Fruit fly (Drosophila melanogaster): ENCODE measurements around the gene CG9098.

CG9098 gene

dm6 chr2L:6047528-6048160, 35.5 kb upstream of the CG9098 start, which contains the start of gene IPIP (continued):
- TF ChIP-seq CG9876 (GFP tag; optimal IDR thresholded peaks at IDR 0.05), result no peak
- TF ChIP-seq zen (tag; optimal IDR thresholded peaks at IDR 0.05), result no peak
- no peak for TF ChIP-seq scrt (GFP tag; optimal IDR thresholded peaks at IDR 0.05)
- peak; percentile 51; the same call in 1 of the 3 replicates for TF ChIP-seq H15 (GFP tag; IDR thresholded peaks at IDR 0.05)
- TF ChIP-seq dm (GFP tag; optimal IDR thresholded peaks at IDR 0.05), result peak; percentile 40
- TF ChIP-seq Sox102F (GFP tag; optimal IDR thresholded peaks at IDR 0.05), result no peak
- no peak for TF ChIP-seq D19B (GFP tag; optimal IDR thresholded peaks at IDR 0.05)
- TF ChIP-seq Optix (GFP tag; IDR thresholded peaks at IDR 0.05), result no peak
- TF ChIP-seq pros (GFP tag; optimal IDR thresholded peaks at IDR 0.05), result no peak
- TF ChIP-seq lbe (GFP tag; optimal IDR thresholded peaks at IDR 0.05), result no peak
- no peak for TF ChIP-seq unpg (GFP tag; optimal IDR thresholded peaks at IDR 0.05)
- TF ChIP-seq PHDP (tag; optimal IDR thresholded peaks at IDR 0.05), result no peak
- TF ChIP-seq CG10431 (GFP tag; optimal IDR thresholded peaks at IDR 0.05), result peak; percentile 57
- TF ChIP-seq CG17359 (tag; optimal IDR thresholded peaks at IDR 0.05), result no peak
- TF ChIP-seq CG6254 (GFP tag; optimal IDR thresholded peaks at IDR 0.05), result peak; percentile 100
- no peak for TF ChIP-seq CG4328 (GFP tag; optimal IDR thresholded peaks at IDR 0.05)
- no peak for TF ChIP-seq ems (GFP tag; optimal IDR thresholded peaks at IDR 0.05)
- TF ChIP-seq CG9797 (GFP tag; optimal IDR thresholded peaks at IDR 0.05), result peak; percentile 57
- TF ChIP-seq CG30431 (GFP tag; optimal IDR thresholded peaks at IDR 0.05), result no peak
- TF ChIP-seq Ptx1 (GFP tag; IDR thresholded peaks at IDR 0.05), result peak; percentile 47
- no peak for TF ChIP-seq NC2α (GFP tag; optimal IDR thresholded peaks at IDR 0.05)
- no peak for TF ChIP-seq Hey (tag; optimal IDR thresholded peaks at IDR 0.05)
- TF ChIP-seq CG4404 (GFP tag; IDR thresholded peaks at IDR 0.05), result no peak
- TF ChIP-seq usp (GFP tag; optimal IDR thresholded peaks at IDR 0.05), result no peak
- no peak for TF ChIP-seq CG4282 (GFP tag; optimal IDR thresholded peaks at IDR 0.05)
- TF ChIP-seq CG3995 (GFP tag; optimal IDR thresholded peaks at IDR 0.05), result no peak
- no peak for TF ChIP-seq ab (GFP tag; optimal IDR thresholded peaks at IDR 0.05)
- TF ChIP-seq Spps (tag; optimal IDR thresholded peaks at IDR 0.05), result no peak
- peak; percentile 53 for TF ChIP-seq sug (tag; optimal IDR thresholded peaks at IDR 0.05)
- no peak for TF ChIP-seq seq (GFP tag; IDR thresholded peaks at IDR 0.05)
- no peak for TF ChIP-seq Six4 (GFP tag; optimal IDR thresholded peaks at IDR 0.05)
- TF ChIP-seq CG8089 (GFP tag; optimal IDR thresholded peaks at IDR 0.05), result no peak
- TF ChIP-seq ken (GFP tag; IDR thresholded peaks at IDR 0.05), result no peak
- TF ChIP-seq emc (GFP tag; optimal IDR thresholded peaks at IDR 0.05), result no peak
- TF ChIP-seq CG6683 (GFP tag; optimal IDR thresholded peaks at IDR 0.05), result no peak
- no peak for TF ChIP-seq CG2875 (GFP tag; optimal IDR thresholded peaks at IDR 0.05)
- TF ChIP-seq HHEX (GFP tag; optimal IDR thresholded peaks at IDR 0.05), result no peak
- TF ChIP-seq CG42726 (GFP tag; IDR thresholded peaks at IDR 0.05; ENCODE audit: partially characterized antibody), result peak; percentile 93
- peak; percentile 68; the same call in 1 of the 2 replicates for TF ChIP-seq hbn (GFP tag; IDR thresholded peaks at IDR 0.05; ENCODE audit: partially characterized antibody)
- no peak for TF ChIP-seq CG6654 (GFP tag; optimal IDR thresholded peaks at IDR 0.05)
- peak; percentile 17 for TF ChIP-seq CG8924 (tag; optimal IDR thresholded peaks at IDR 0.05)
- TF ChIP-seq YL-1 (GFP tag; optimal IDR thresholded peaks at IDR 0.05), result peak; percentile 88
- no peak for TF ChIP-seq CG13123 (GFP tag; optimal IDR thresholded peaks at IDR 0.05)
- peak; percentile 3 for TF ChIP-seq HLHmδ (GFP tag; optimal IDR thresholded peaks at IDR 0.05)
- TF ChIP-seq CG4730 (GFP tag; IDR thresholded peaks at IDR 0.05), result no peak
- peak; percentile 23; the same call in 1 of the 2 replicates for TF ChIP-seq CG32772 (GFP tag; IDR thresholded peaks at IDR 0.05)
- TF ChIP-seq Abd-B (GFP tag; optimal IDR thresholded peaks at IDR 0.05), result no peak
- TF ChIP-seq HLH54F (GFP tag; optimal IDR thresholded peaks at IDR 0.05), result peak; percentile 34
- no peak for TF ChIP-seq Dip2 (GFP tag; IDR thresholded peaks at IDR 0.05)
- 0 out of 2 replicates have a peak, but pooled peaks have one; percentile 50 for TF ChIP-seq CG16779 (GFP tag; IDR thresholded peaks at IDR 0.05)

Data from whole organism, embryonic.